Fruit fly (Drosophila melanogaster) whole organism: ENCODE data around the gene CG43093.

ENCODE experiments used
- CG8478 ChIP-seq: fragments of >200 bp; optimal IDR thresholded peaks from 2 replicates; lab custom pipeline; 2018; ENCODE audit warnings: inconsistent platforms
- Dll ChIP-seq: fragments of >200 bp; optimal IDR thresholded peaks from 2 replicates; lab custom pipeline; 2017
- EcR ChIP-seq, 2 experiments: fragments of >200 bp; optimal IDR thresholded peaks; 2 replicates each; lab custom pipeline; 2017; ENCODE audit warnings: missing biosample characterization in 2 of 2, missing genetic modification characterization in 2 of 2, missing genetic modification reagents in 2 of 2
- pan ChIP-seq: fragments of >200 bp; optimal IDR thresholded peaks from 2 replicates; lab custom pipeline; 2017
- psq ChIP-seq: fragments of >200 bp; optimal IDR thresholded peaks from 2 replicates; lab custom pipeline; 2017
- usp ChIP-seq: fragments of >200 bp; optimal IDR thresholded peaks from 2 replicates; lab custom pipeline; 2017; ENCODE audit warnings: missing biosample characterization, missing genetic modification characterization, mixed read lengths

CG43093 gene

DNA sequence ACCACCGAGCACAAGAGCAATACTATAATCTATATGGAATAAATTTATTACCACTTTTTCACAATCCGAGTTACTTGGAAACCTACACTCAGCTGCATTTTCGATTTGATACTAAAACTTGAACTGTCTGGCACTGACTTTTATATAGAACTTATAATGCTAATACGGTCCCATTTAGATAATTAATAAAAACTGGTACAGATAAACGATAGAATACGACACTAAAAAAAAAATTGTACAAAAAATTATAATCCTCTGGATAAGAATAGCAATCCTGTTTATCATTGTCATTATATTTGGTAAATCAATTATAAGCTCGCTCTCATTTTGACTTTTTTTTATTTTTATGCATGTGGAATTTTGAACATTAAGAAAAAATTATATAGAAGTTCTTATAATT is at the start of gene CG43093:
Gene CG43093 (minus strand): TSS at position 101 of the 400 bp plus-strand sequence.
- no peak for TF ChIP-seq usp (GFP tag; lab: Kevin White, UChicago)
- no peak for TF ChIP-seq pan
- TF ChIP-seq CG8478 (lab: Kevin White, UChicago) = no peak
- TF ChIP-seq EcR (GFP tag; optimal IDR thresholded peaks at IDR 0.05; lab: Kevin White, UChicago) = no peak
- TF ChIP-seq psq = no peak
- TF ChIP-seq Dll (lab: Kevin White, UChicago) = no peak

DNA sequence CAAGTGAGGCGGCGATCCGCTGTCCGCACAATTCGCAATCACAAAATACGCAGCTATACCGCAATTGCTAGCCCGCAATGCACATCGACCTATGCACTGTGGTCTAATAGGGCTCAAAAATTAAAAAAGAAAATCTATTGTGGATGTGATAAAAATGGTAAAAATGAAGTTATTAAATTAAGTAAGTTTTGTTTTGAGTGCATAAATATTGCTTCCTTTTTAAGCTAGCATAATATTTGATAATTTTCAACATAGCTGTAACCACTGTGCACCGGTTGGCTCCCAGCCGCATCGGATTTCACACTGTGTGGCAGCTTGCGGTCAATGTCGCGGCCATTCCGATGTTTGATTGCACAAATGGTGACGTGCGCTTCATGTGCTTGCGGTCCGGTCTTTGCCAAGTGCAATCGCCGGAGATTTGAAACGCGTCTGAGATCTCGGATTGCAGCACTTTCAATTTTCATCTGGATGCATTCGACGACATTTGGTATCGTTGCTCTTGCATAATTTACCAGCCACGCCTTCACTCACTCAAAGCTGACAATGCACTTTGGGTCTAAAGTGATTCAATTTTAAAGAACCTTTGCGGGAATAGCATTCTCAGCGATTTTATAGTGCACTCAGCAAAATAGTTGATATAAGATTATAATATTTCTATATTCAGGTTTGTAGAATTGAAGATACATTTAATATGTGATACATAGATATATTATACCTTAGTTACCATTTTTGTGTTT is 46.5 kb upstream of the CG43093 start:
- TF ChIP-seq Dll (lab: Kevin White, UChicago) (no peak), EcR (GFP tag; optimal IDR thresholded peaks at IDR 0.05; lab: Kevin White, UChicago) (no peak), psq (no peak), usp (GFP tag; lab: Kevin White, UChicago) (no peak), pan (no peak), CG8478 (lab: Kevin White, UChicago) (no peak)

DNA sequence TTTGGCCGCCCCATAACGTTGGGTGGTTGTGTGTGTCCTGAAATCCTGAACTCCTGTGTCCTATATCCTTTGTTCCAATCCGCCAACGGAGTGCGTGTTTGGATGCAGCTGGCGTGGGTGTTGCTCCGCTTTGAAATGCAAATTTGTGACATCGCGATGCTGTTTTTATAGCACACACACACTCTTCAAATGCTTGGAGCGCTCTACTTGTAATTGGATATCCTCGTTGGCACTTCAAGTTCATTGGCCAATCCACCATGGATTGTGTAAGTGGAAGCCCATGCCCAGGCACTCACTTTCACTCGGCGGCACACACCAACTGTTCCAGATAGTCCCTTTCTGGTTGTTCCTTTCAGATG is 46.0 kb upstream of the CG43093 start, which contains the start of gene CG13840:
Gene CG13840 (minus strand): TSS at position 101 of the 359 bp plus-strand sequence.
- no peak for TF ChIP-seq pan
- no peak for TF ChIP-seq psq

DNA sequence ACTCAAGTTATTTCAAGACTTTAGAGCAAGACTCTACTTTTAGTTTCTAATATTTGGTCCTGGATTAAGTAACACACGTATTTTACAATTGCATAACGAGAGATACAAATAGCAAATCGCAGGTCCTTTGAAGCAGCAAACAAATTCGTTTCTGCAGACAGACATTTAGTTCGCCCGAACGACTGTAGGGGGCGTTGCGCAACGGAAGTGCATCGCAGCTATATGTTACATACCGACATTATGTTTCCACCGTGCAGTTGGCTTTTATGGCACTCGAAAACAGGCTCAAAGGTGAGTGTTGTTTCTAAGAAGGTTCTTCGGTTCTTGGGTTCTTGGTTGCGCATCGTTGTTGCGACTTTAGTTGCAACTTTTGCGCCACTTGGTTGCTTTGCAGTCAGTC is 40.2 kb upstream of the CG43093 start:
- TF ChIP-seq CG8478 (lab: Kevin White, UChicago) (no peak), pan (no peak), EcR (GFP tag; optimal IDR thresholded peaks at IDR 0.05; lab: Kevin White, UChicago) (no peak), Dll (lab: Kevin White, UChicago) (no peak), usp (GFP tag; lab: Kevin White, UChicago) (no peak), psq (no peak)

DNA sequence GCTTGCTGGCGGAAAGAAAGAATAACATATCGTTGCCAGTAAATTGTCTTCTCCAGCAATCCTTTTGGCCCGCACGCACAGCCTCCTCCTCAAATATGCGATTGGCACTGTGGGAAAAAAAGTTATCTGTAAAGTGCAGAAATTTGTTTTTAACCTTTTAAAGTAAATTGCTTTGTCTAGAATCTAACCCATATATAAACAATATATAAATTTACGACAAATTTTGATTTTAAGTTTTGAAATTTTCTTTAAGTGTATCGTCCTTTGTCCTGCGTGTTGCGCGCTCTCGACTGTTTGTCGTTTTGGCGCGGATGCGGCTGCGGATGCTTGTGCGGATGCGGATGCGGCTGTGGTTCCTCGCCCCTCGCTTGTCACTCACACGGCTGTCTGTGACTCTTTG is 37.0 kb upstream of the CG43093 start:
- TF ChIP-seq usp (GFP tag; lab: Kevin White, UChicago) (no peak), CG8478 (lab: Kevin White, UChicago) (no peak), Dll (lab: Kevin White, UChicago) (no peak)

DNA sequence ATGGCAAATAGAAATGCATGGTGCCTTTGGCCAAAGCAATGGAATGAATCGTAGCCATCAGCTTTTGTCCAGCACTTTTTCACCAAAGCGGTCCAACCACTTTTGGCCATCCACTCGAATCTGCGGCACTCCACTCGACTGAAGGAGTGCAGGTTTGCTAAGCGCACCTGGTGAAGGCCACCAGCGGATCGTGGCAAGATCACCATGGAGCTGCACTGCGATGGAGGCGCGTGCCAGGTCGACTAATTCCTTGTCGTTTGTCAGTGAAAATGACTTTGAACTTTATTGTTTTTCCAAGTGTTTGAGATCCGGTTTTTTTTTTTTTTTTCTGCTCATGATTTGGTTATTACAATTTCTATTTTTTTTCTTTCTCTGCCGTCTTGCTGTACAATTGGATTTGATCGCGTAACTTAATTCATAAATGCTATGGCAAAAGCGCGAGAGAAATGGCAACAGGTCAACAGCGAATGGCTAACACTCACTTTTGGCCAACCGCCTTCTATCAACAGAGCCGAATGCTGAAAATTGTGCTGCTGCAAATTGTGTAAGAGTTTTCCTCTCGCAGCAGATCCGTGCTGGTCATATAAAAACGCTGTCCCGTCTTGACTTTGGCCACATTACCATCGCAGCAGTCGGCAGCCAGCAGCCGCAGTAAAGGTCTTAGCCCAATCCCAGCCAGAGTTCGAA is 33.7 kb upstream of the CG43093 start, which contains the start of gene CG7031:
Gene CG7031 (plus strand): TSS at position 637 of the 687 bp plus-strand sequence.
- TF ChIP-seq EcR (GFP tag; optimal IDR thresholded peaks at IDR 0.05; lab: Kevin White, UChicago) (no peak), usp (GFP tag; lab: Kevin White, UChicago) (no peak), Dll (lab: Kevin White, UChicago) (no peak), psq (no peak), pan (no peak), CG8478 (lab: Kevin White, UChicago) (no peak)

DNA sequence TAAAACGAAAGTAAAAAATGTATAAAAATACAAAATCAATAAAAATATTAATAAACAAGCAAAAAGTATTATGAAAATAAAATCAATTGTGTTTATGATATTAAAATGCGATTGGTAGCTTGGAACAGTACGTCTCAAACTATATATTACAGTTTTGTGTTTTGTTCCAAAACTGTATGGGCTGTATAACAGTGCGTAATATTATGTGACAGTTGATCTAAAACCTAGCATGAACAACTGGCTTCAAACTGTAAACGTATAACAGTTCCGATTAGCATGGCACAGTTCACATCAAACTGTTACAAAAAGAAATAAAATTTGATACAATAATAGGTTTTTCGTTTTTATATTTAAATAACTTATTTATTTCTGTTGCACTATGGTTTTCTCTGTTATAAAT is 23.8 kb upstream of the CG43093 start:
- TF ChIP-seq psq = no peak
- TF ChIP-seq usp (GFP tag; lab: Kevin White, UChicago) = no peak
- no peak for TF ChIP-seq EcR (GFP tag; optimal IDR thresholded peaks at IDR 0.05; lab: Kevin White, UChicago)
- no peak for TF ChIP-seq CG8478 (lab: Kevin White, UChicago)
- no peak for TF ChIP-seq pan
- TF ChIP-seq Dll (lab: Kevin White, UChicago) = no peak

DNA sequence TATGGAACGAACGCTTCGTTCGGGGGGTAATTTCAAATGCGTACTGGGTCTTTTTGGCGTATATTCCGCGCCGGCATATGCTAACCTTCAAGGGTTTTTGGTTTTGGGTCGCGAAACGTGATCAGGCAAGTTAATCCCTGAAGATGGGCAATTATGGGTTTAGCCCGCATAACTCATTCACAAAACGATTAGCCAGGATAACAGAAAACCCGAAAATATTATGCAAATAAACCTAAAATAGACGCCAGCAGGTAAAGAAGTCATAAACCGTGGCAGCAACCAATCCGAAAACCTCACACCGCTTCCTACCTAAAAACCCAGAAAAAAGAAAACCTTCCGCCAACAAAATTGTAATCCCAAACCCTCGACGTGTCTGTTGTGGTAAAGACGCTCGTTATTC is 19.0 kb upstream of the CG43093 start:
- TF ChIP-seq CG8478 (lab: Kevin White, UChicago) = no peak
- TF ChIP-seq usp (GFP tag; lab: Kevin White, UChicago) = no peak
- TF ChIP-seq pan = no peak
- no peak for TF ChIP-seq Dll (lab: Kevin White, UChicago)
- no peak for TF ChIP-seq EcR (GFP tag; optimal IDR thresholded peaks at IDR 0.05; lab: Kevin White, UChicago)
- no peak for TF ChIP-seq psq

DNA sequence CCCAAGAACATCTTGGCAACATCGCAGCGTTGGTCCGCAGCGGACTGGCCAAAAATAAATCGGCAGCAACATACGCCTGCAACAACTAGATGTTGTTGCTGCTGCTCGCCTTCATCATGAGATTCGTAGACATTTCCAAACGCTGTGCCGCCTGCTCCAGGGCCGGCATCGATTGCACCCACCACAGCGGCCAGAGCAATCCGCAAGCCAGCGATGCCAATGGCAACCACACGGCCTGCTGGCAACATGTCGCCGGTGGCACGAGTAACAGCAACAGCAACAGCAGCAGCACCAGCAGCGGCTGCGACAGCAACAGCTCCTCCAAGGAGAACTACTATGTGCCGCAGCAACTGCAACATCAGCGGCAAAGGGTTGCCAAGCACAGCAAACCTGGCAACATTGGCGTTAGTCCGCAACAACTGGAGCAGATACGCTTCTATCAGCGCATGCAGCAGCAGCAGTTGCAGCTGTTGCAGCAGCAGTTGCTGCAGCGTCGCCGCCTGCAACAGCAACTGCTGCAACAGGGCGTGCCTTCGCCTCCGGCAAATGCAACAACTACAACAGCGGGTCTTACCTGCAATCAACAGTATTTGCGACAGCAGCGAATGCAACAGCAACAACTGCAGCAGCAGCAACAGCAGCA is 14.7 kb upstream of the CG43093 start:
- TF ChIP-seq psq (no peak), CG8478 (lab: Kevin White, UChicago) (no peak), usp (GFP tag; lab: Kevin White, UChicago) (no peak), Dll (lab: Kevin White, UChicago) (no peak), pan (no peak), EcR (GFP tag; optimal IDR thresholded peaks at IDR 0.05; lab: Kevin White, UChicago) (no peak)

DNA sequence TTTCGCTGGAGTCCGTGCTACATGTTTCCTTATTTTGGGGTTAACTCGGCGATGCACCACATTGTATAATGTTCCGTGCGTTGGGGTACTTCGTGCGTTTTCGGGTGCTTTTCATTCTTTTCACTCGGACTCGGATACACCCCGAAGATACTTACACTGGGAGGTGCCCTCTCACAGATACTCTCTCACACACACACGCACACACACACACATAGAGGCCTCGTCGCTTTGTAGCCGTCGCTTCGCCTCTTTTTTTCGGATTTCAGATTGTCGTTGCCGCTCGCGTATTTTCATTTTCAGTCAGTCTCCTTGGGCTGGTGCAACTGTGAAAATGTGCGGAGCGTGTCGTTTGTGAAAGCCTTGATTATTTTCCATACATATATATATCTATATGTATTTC is 11.3 kb upstream of the CG43093 start:
- TF ChIP-seq pan = no peak
- no peak for TF ChIP-seq EcR (GFP tag; optimal IDR thresholded peaks at IDR 0.05; lab: Kevin White, UChicago)
- no peak for TF ChIP-seq usp (GFP tag; lab: Kevin White, UChicago)
- TF ChIP-seq Dll (lab: Kevin White, UChicago) = no peak
- TF ChIP-seq psq = no peak
- TF ChIP-seq CG8478 (lab: Kevin White, UChicago) = no peak

DNA sequence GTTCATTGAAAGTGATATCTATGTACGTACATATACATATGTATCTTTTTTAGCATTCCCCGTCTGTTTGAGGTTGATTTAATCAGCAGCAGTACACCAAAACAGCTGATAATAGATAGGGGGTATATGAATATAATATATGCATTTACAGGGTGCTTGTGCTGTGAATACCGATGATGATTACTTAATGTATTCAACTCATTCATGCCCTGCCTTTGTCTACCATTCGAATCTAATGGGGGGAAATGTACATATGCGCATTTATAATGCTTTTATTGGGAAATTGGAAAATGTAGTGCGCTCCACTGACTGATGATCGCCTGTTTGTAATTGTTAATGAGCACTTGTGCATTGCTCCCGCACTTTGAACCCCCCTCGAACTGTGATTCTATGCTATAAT is 10.0 kb upstream of the CG43093 start:
- TF ChIP-seq pan (no peak), Dll (lab: Kevin White, UChicago) (no peak), EcR (GFP tag; optimal IDR thresholded peaks at IDR 0.05; lab: Kevin White, UChicago) (no peak), CG8478 (lab: Kevin White, UChicago) (no peak), usp (GFP tag; lab: Kevin White, UChicago) (no peak), psq (no peak)

DNA sequence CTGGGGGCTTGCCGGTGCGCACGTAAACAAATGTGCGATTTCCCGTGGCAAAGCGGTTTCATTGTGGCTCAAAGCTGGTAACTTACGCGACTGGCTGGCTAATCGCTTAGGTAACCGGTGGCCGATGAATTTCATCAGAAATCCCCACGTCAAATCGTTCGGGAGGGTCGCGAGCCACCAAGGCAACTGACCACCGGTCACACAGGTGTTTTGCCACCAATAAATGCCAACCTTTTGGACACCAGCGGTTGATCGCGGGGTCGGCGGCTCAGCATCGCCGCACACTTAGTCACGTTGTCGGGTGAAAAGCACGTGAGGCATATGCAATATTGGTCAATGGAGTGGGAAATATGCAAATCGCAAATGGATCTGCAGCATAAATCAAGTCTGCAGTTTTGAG is 6.3 kb upstream of the CG43093 start:
- no peak for TF ChIP-seq psq
- no peak for TF ChIP-seq usp (GFP tag; lab: Kevin White, UChicago)
- TF ChIP-seq pan = no peak
- TF ChIP-seq Dll (lab: Kevin White, UChicago) = no peak
- no peak for TF ChIP-seq CG8478 (lab: Kevin White, UChicago)
